Fruit fly (Drosophila melanogaster) whole organism, embryonic: ENCODE results near the gene CG43439.

ENCODE experiments used
- Atf6 ChIP-seq: fragments of 200-800 bp; sonication (Bioruptor generic); IDR thresholded peaks from 2 replicates; pipeline ENCODE4 v1.3.6; 2022; ENCODE audit warnings: missing biosample characterization, missing genetic modification characterization
- CG11085 ChIP-seq: fragments of 200-800 bp; sonication (Bioruptor generic); IDR thresholded peaks from 2 replicates; pipeline ENCODE4 v1.3.6; 2022; ENCODE audit warnings: missing biosample characterization, missing genetic modification characterization
- CG11504 ChIP-seq: fragments of 200-800 bp; sonication (Bioruptor generic); optimal IDR thresholded peaks from 3 replicates; lab custom pipeline; 2019; ENCODE audit warnings: missing biosample characterization, mild to moderate bottlenecking, missing genetic modification characterization, moderate library complexity
- CG12299 ChIP-seq: fragments of 200-800 bp; sonication (Bioruptor generic); optimal IDR thresholded peaks from 2 replicates; lab custom pipeline; 2018; ENCODE audit warnings: missing biosample characterization, mild to moderate bottlenecking, missing genetic modification characterization
- CG12391 ChIP-seq: fragments of 200-800 bp; sonication (Bioruptor generic); optimal IDR thresholded peaks from 3 replicates; lab custom pipeline; 2018; ENCODE audit warnings: missing biosample characterization, mild to moderate bottlenecking, missing genetic modification characterization, moderate library complexity
- CG12659 ChIP-seq: fragments of 200-800 bp; sonication (Bioruptor generic); optimal IDR thresholded peaks from 3 replicates; lab custom pipeline; 2017; ENCODE audit warnings: mild to moderate bottlenecking, missing biosample characterization, missing genetic modification reagents, missing genetic modification characterization
- CG12769 ChIP-seq: fragments of 200-800 bp; sonication (Bioruptor generic); optimal IDR thresholded peaks from 2 replicates; lab custom pipeline; 2019; ENCODE audit warnings: missing biosample characterization, mild to moderate bottlenecking, missing genetic modification characterization, moderate library complexity
- CG13123 ChIP-seq: fragments of 200-800 bp; sonication (Bioruptor generic); optimal IDR thresholded peaks from 2 replicates; lab custom pipeline; 2016; ENCODE audit warnings: missing biosample characterization, missing genetic modification characterization
- CG15269 ChIP-seq: fragments of 200-800 bp; sonication (Bioruptor generic); optimal IDR thresholded peaks from 2 replicates; lab custom pipeline; 2018; ENCODE audit warnings: missing biosample characterization, mild to moderate bottlenecking, missing genetic modification characterization, moderate library complexity
- CG17361 ChIP-seq: fragments of 200-800 bp; sonication (Bioruptor generic); IDR thresholded peaks from 3 replicates; pipeline ENCODE4 v1.3.6; 2022; ENCODE audit warnings: missing biosample characterization, missing genetic modification characterization
- CG17385 ChIP-seq: fragments of 200-800 bp; sonication (Bioruptor generic); optimal IDR thresholded peaks from 3 replicates; lab custom pipeline; 2018; ENCODE audit warnings: missing biosample characterization, mild to moderate bottlenecking, missing genetic modification characterization
- CG2120 ChIP-seq: fragments of 200-800 bp; sonication (Bioruptor generic); optimal IDR thresholded peaks from 3 replicates; lab custom pipeline; 2016; ENCODE audit warnings: missing biosample characterization, missing genetic modification characterization
- CG2678 ChIP-seq: fragments of 200-800 bp; sonication (Bioruptor generic); optimal IDR thresholded peaks from 3 replicates; lab custom pipeline; 2019; ENCODE audit warnings: missing biosample characterization, mild to moderate bottlenecking, missing genetic modification characterization, moderate library complexity
- CG32767 ChIP-seq: fragments of 200-800 bp; sonication (Bioruptor generic); IDR thresholded peaks from 2 replicates; pipeline ENCODE4 v1.3.6; 2022; ENCODE audit warnings: missing biosample characterization, missing genetic modification characterization
- CG33213 ChIP-seq: fragments of 200-800 bp; sonication (Bioruptor generic); optimal IDR thresholded peaks from 3 replicates; lab custom pipeline; 2016; ENCODE audit warnings: missing biosample characterization, missing genetic modification characterization
- CG3407 ChIP-seq: fragments of 200-800 bp; sonication (Bioruptor generic); optimal IDR thresholded peaks from 2 replicates; lab custom pipeline; 2018; ENCODE audit warnings: missing biosample characterization, mild to moderate bottlenecking, missing genetic modification characterization
- CG3847 ChIP-seq: fragments of 200-800 bp; sonication (Bioruptor generic); IDR thresholded peaks from 2 replicates; pipeline ENCODE4 v1.3.6; 2022; ENCODE audit warnings: missing biosample characterization, missing genetic modification characterization
- CG4424 ChIP-seq: fragments of 200-800 bp; sonication (Bioruptor generic); optimal IDR thresholded peaks from 3 replicates; lab custom pipeline; 2016; ENCODE audit warnings: missing biosample characterization, missing genetic modification characterization
- CG6254 ChIP-seq: fragments of 200-800 bp; sonication (Bioruptor generic); optimal IDR thresholded peaks from 3 replicates; lab custom pipeline; 2017; ENCODE audit warnings: mild to moderate bottlenecking, missing biosample characterization, missing genetic modification reagents, missing genetic modification characterization
- CG6854 ChIP-seq: fragments of 200-800 bp; sonication (Bioruptor generic); optimal IDR thresholded peaks from 3 replicates; lab custom pipeline; 2017; ENCODE audit warnings: missing biosample characterization, mild to moderate bottlenecking, missing genetic modification characterization
- CG9437 ChIP-seq: fragments of 200-800 bp; sonication (Bioruptor generic); optimal IDR thresholded peaks from 2 replicates; lab custom pipeline; 2018; ENCODE audit warnings: missing biosample characterization, mild to moderate bottlenecking, missing genetic modification characterization
- CG9817 ChIP-seq: fragments of 200-800 bp; sonication (Bioruptor generic); optimal IDR thresholded peaks from 2 replicates; lab custom pipeline; 2018; ENCODE audit warnings: missing biosample characterization, mild to moderate bottlenecking, missing genetic modification characterization, moderate library complexity
- Drgx ChIP-seq: fragments of 200-800 bp; sonication (Bioruptor generic); IDR thresholded peaks from 2 replicates; pipeline ENCODE4 v1.3.6; 2022; ENCODE audit warnings: missing biosample characterization, missing genetic modification characterization
- Ets97D ChIP-seq: fragments of 200-800 bp; sonication (Bioruptor generic); optimal IDR thresholded peaks from 3 replicates; lab custom pipeline; 2016; ENCODE audit warnings: missing biosample characterization, missing genetic modification characterization
- Hr39 ChIP-seq: fragments of >200 bp; optimal IDR thresholded peaks from 2 replicates; lab custom pipeline; 2017
- Hr51 ChIP-seq, 2 experiments: fragments of 200-800 bp; sonication (Bioruptor generic); optimal IDR thresholded peaks; 2 replicates in 1 of 2; 3 replicates in 1 of 2; lab custom pipeline; 2016 to 2018; ENCODE audit warnings: missing biosample characterization in 2 of 2, missing genetic modification characterization in 2 of 2, mild to moderate bottlenecking in 1 of 2, moderate library complexity in 1 of 2
- Max ChIP-seq: fragments of 200-800 bp; sonication (Bioruptor generic); optimal IDR thresholded peaks from 2 replicates; lab custom pipeline; 2016; ENCODE audit warnings: missing biosample characterization, mild to moderate bottlenecking, missing genetic modification characterization
- Med ChIP-seq: fragments of 200-800 bp; sonication (Bioruptor generic); peaks from one replicate; lab custom pipeline; 2016; ENCODE audit warnings: missing biosample characterization, missing genetic modification characterization, mild to moderate bottlenecking, inconsistent platforms, moderate library complexity
- Meics ChIP-seq: fragments of 200-800 bp; sonication (Bioruptor generic); optimal IDR thresholded peaks from 2 replicates; lab custom pipeline; 2017; ENCODE audit warnings: missing biosample characterization, mild to moderate bottlenecking, missing genetic modification characterization
- Nf-YC ChIP-seq: fragments of 200-800 bp; optimal IDR thresholded peaks from 3 replicates; lab custom pipeline; 2019; ENCODE audit warnings: missing biosample characterization, mild to moderate bottlenecking, missing genetic modification characterization, moderate library complexity
- NfI ChIP-seq: fragments of 200-800 bp; sonication (Bioruptor generic); optimal IDR thresholded peaks from 3 replicates; lab custom pipeline; 2018; ENCODE audit warnings: missing biosample characterization, mild to moderate bottlenecking, missing genetic modification characterization, moderate library complexity
- Ssrp ChIP-seq: fragments of 200-800 bp; sonication (Bioruptor generic); optimal IDR thresholded peaks from 2 replicates; lab custom pipeline; 2018; ENCODE audit warnings: missing biosample characterization, mild to moderate bottlenecking, missing genetic modification characterization, moderate library complexity
- ara ChIP-seq: fragments of 200-800 bp; sonication (Bioruptor generic); IDR thresholded peaks from 2 replicates; pipeline ENCODE4 v1.3.6; 2022; ENCODE audit warnings: missing biosample characterization, missing genetic modification characterization
- bsh ChIP-seq, 2 experiments: fragments of 200-800 bp; sonication (Bioruptor generic); optimal IDR thresholded peaks; 2 replicates each; lab custom pipeline; 2017 to 2018; ENCODE audit warnings: mild to moderate bottlenecking in 2 of 2, missing biosample characterization in 2 of 2, missing genetic modification characterization in 2 of 2, moderate library complexity in 1 of 2
- dmrt99B ChIP-seq: fragments of 200-800 bp; sonication (Bioruptor generic); optimal IDR thresholded peaks from 2 replicates; lab custom pipeline; 2018; ENCODE audit warnings: missing biosample characterization, mild to moderate bottlenecking, missing genetic modification characterization, moderate library complexity
- dysf ChIP-seq: fragments of 200-800 bp; sonication (Bioruptor generic); IDR thresholded peaks from 3 replicates; pipeline ENCODE4 v1.3.6; 2022; ENCODE audit warnings: missing biosample characterization, missing genetic modification characterization
- ems ChIP-seq: fragments of 200-800 bp; sonication (Bioruptor generic); optimal IDR thresholded peaks from 3 replicates; lab custom pipeline; 2016; ENCODE audit warnings: missing biosample characterization, missing genetic modification characterization
- grau ChIP-seq: fragments of 200-800 bp; optimal IDR thresholded peaks from 3 replicates; lab custom pipeline; 2019; ENCODE audit warnings: missing biosample characterization, mild to moderate bottlenecking, missing genetic modification characterization, moderate library complexity
- grn ChIP-seq: fragments of 200-800 bp; sonication (Bioruptor generic); optimal IDR thresholded peaks from 3 replicates; lab custom pipeline; 2017; ENCODE audit warnings: missing biosample characterization, missing genetic modification characterization
- gt ChIP-seq: fragments of 200-800 bp; sonication (Bioruptor generic); IDR thresholded peaks from 2 replicates; pipeline ENCODE4 v1.3.6; 2022; ENCODE audit warnings: missing biosample characterization, missing genetic modification characterization
- lab ChIP-seq: fragments of 200-800 bp; sonication (Bioruptor generic); optimal IDR thresholded peaks from 3 replicates; lab custom pipeline; 2017; ENCODE audit warnings: missing biosample characterization, missing genetic modification characterization, mild to moderate bottlenecking, moderate library complexity, missing genetic modification reagents
- nmo ChIP-seq: fragments of 200-800 bp; sonication (Bioruptor generic); optimal IDR thresholded peaks from 2 replicates; lab custom pipeline; 2018; ENCODE audit warnings: missing biosample characterization, mild to moderate bottlenecking, missing genetic modification characterization, moderate library complexity
- odd ChIP-seq: fragments of 200-800 bp; sonication (Bioruptor generic); optimal IDR thresholded peaks from 2 replicates; lab custom pipeline; 2017; ENCODE audit warnings: missing biosample characterization, mild to moderate bottlenecking, missing genetic modification characterization
- pzg ChIP-seq: fragments of 200-800 bp; sonication (Bioruptor generic); optimal IDR thresholded peaks from 3 replicates; lab custom pipeline; 2018; ENCODE audit warnings: missing biosample characterization, mild to moderate bottlenecking, missing genetic modification characterization, moderate library complexity
- row ChIP-seq: fragments of 200-800 bp; sonication (Bioruptor generic); IDR thresholded peaks from 3 replicates; pipeline ENCODE4 v1.3.6; 2022; ENCODE audit warnings: missing biosample characterization, missing genetic modification characterization
- sna ChIP-seq: fragments of 200-800 bp; sonication (Bioruptor generic); IDR thresholded peaks from 2 replicates; pipeline ENCODE4 v1.3.6; 2022; ENCODE audit warnings: missing biosample characterization, missing genetic modification characterization; ENCODE audit not compliant: partially characterized antibody
- so ChIP-seq: fragments of 200-800 bp; sonication (Bioruptor generic); IDR thresholded peaks from 3 replicates; pipeline ENCODE4 v1.3.6; 2022; ENCODE audit warnings: missing biosample characterization, missing genetic modification characterization
- sr ChIP-seq: fragments of 200-800 bp; sonication (Bioruptor generic); IDR thresholded peaks from 3 replicates; pipeline ENCODE4 v1.3.6; 2022; ENCODE audit warnings: missing biosample characterization, missing genetic modification characterization
- unpg ChIP-seq: fragments of 200-800 bp; sonication (Bioruptor generic); optimal IDR thresholded peaks from 3 replicates; lab custom pipeline; 2018; ENCODE audit warnings: missing biosample characterization, mild to moderate bottlenecking, missing genetic modification characterization, moderate library complexity
- wdn ChIP-seq: fragments of 200-800 bp; sonication (Bioruptor generic); IDR thresholded peaks from 2 replicates; pipeline ENCODE4 v1.3.6; 2022; ENCODE audit warnings: missing biosample characterization, missing genetic modification characterization

CG43439 gene

DNA sequence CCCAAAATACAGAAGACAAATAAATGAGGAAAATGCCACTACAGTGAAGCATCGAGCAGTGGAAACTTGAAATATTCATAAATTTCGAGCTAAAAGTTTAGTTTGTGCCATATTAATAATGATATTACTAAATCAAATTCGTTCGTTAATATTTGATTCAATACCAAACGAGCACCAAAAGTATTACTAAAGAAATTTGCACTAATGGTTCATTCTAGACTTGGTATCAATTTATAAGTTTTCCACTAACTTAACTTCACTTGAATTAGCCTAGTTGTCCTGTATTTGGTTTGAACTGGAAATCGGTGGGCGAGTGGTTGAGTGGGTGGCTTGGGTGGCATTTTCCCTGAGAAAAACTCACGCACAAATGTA, 40.5 kb downstream of the CG43439 start:
- TF ChIP-seq Nf-YC (tag; lab: Kevin White, UChicago): peak; percentile 1
- TF ChIP-seq grn: no peak
- peak; percentile 22; the same call in 1 of the 2 replicates for TF ChIP-seq Atf6
- TF ChIP-seq CG33213 (GFP tag; lab: Kevin White, UChicago): no peak
- peak; percentile 26 for TF ChIP-seq CG2678 (tag; lab: Kevin White, UChicago)
- TF ChIP-seq sr (GFP tag; lab: Robert Waterston, UW): peak; percentile 80; the same call in 2 of the 3 replicates
- TF ChIP-seq CG2120 (GFP tag; lab: Kevin White, UChicago): peak; percentile 52
- no peak for TF ChIP-seq Max (GFP tag; lab: Kevin White, UChicago)
- TF ChIP-seq CG12391 (tag; lab: Kevin White, UChicago): peak; percentile 9
- no peak for TF ChIP-seq ara
- TF ChIP-seq Ssrp (tag; lab: Kevin White, UChicago): peak; percentile 20
- TF ChIP-seq Hr39: no peak
- TF ChIP-seq CG12299 (tag; lab: Kevin White, UChicago): peak; percentile 17
- peak; percentile 39; the same call in 2 of the 3 replicates for TF ChIP-seq row
- peak; percentile 29 for TF ChIP-seq odd (GFP tag; lab: Kevin White, UChicago)
- TF ChIP-seq so (GFP tag; lab: Robert Waterston, UW): no peak
- no peak for TF ChIP-seq ems (GFP tag; lab: Kevin White, UChicago)
- TF ChIP-seq nmo (GFP tag; lab: Kevin White, UChicago): peak; percentile 14
- TF ChIP-seq Meics (GFP tag; lab: Kevin White, UChicago): peak; percentile 12
- TF ChIP-seq lab (GFP tag; lab: Kevin White, UChicago): no peak
- TF ChIP-seq CG12659 (GFP tag; lab: Kevin White, UChicago): no peak
- TF ChIP-seq wdn (GFP tag; lab: Robert Waterston, UW): no peak
- TF ChIP-seq CG17361 (GFP tag; lab: Robert Waterston, UW): 0 out of 3 replicates have a peak, but pooled peaks have one; percentile 34
- peak; percentile 22 for TF ChIP-seq dmrt99B (tag; lab: Kevin White, UChicago)
- peak in 1 of 2 experiments; percentile 29 for TF ChIP-seq bsh (GFP tag; optimal IDR thresholded peaks at IDR 0.05; lab: Kevin White, UChicago)
- peak; percentile 26 for TF ChIP-seq CG11504
- no peak for TF ChIP-seq Drgx (GFP tag; lab: Robert Waterston, UW)
- no peak for TF ChIP-seq CG3407 (GFP tag; lab: Kevin White, UChicago)
- TF ChIP-seq CG32767: 0 out of 2 replicates have a peak, but pooled peaks have one; percentile 10
- peak; percentile 34 for TF ChIP-seq unpg (GFP tag; lab: Kevin White, UChicago)
- TF ChIP-seq Ets97D (GFP tag; lab: Kevin White, UChicago): no peak
- peak; percentile 34 for TF ChIP-seq CG15269 (tag; lab: Kevin White, UChicago)
- no peak for TF ChIP-seq CG13123 (GFP tag; lab: Kevin White, UChicago)
- TF ChIP-seq CG6254 (GFP tag; lab: Kevin White, UChicago): no peak
- TF ChIP-seq dysf (GFP tag; lab: Robert Waterston, UW): peak; percentile 46; the same call in 1 of the 3 replicates
- TF ChIP-seq CG17385: peak; percentile 1
- no peak for TF ChIP-seq pzg
- 0 out of 2 replicates have a peak, but pooled peaks have one; percentile 18 for TF ChIP-seq CG3847 (GFP tag; lab: Robert Waterston, UW)
- TF ChIP-seq CG11085 (GFP tag; lab: Robert Waterston, UW): no peak
- TF ChIP-seq sna (GFP tag; lab: Robert Waterston, UW): no peak
- no peak for TF ChIP-seq gt (GFP tag; lab: Robert Waterston, UW)
- TF ChIP-seq Med: peak; percentile 76
- no peak for TF ChIP-seq CG6854
- TF ChIP-seq Hr51 (GFP tag; optimal IDR thresholded peaks at IDR 0.05; lab: Kevin White, UChicago): peak in 1 of 2 experiments; percentile 40
- TF ChIP-seq CG9817: peak; percentile 41
- peak; percentile 20 for TF ChIP-seq CG9437 (GFP tag; lab: Kevin White, UChicago)
- TF ChIP-seq NfI (GFP tag; lab: Kevin White, UChicago): peak; percentile 13
- peak; percentile 85 for TF ChIP-seq grau
- TF ChIP-seq CG4424 (GFP tag; lab: Kevin White, UChicago): no peak
- peak; percentile 31 for TF ChIP-seq CG12769
